Fruit fly (Drosophila melanogaster): Measurements from ENCODE around the gene cyc.

Gene cyc

dm6 chr3L:19817807-19818531 is 2.2 kb upstream of the cyc start, which contains the start of the genes Fibp and Deaf1 (continued):
- TF ChIP-seq Doc2 (GFP tag; IDR thresholded peaks at IDR 0.05), result no peak
- no peak for TF ChIP-seq so (GFP tag; IDR thresholded peaks at IDR 0.05)
- peak; percentile 98 for TF ChIP-seq Ets65A (GFP tag)
- TF ChIP-seq trh (GFP tag; optimal IDR thresholded peaks at IDR 0.05), result peak; percentile 57
- TF ChIP-seq CG13287 (GFP tag; IDR thresholded peaks at IDR 0.05; ENCODE audit: partially characterized antibody), result peak; percentile 94
- TF ChIP-seq btn (GFP tag; optimal IDR thresholded peaks at IDR 0.05), result no peak
- TF ChIP-seq croc (GFP tag; conservative IDR thresholded peaks at IDR 0.05), result no peak; the same call in 2 of the 3 replicates
- no peak for TF ChIP-seq ATbp (GFP tag; optimal IDR thresholded peaks at IDR 0.05)
- peak; percentile 93; the same call in 2 of the 4 replicates for TF ChIP-seq Gug (GFP tag; IDR thresholded peaks at IDR 0.05)
- no peak for TF ChIP-seq bigmax (GFP tag; optimal IDR thresholded peaks at IDR 0.05)
- TF ChIP-seq Atf3 (GFP tag; optimal IDR thresholded peaks at IDR 0.05), result peak; percentile 79
- peak; percentile 42 for TF ChIP-seq kni (GFP tag; optimal IDR thresholded peaks at IDR 0.05)
- TF ChIP-seq chif (GFP tag; optimal IDR thresholded peaks at IDR 0.05), result peak; percentile 75 to 80
- peak; percentile 73 for TF ChIP-seq klu (GFP tag; IDR thresholded peaks at IDR 0.05)
- TF ChIP-seq CG9876 (GFP tag; optimal IDR thresholded peaks at IDR 0.05), result peak; percentile 82
- TF ChIP-seq CTCF (GFP tag; optimal IDR thresholded peaks at IDR 0.05), result no peak
- peak; percentile 80 for TF ChIP-seq CG9817 (tag; optimal IDR thresholded peaks at IDR 0.05)
- peak; percentile 57; the same call in 1 of the 2 replicates for TF ChIP-seq vvl (GFP tag; IDR thresholded peaks at IDR 0.05)
- TF ChIP-seq Hey (tag; optimal IDR thresholded peaks at IDR 0.05), result no peak
- peak; percentile 74 for TF ChIP-seq Dref (GFP tag; IDR thresholded peaks at IDR 0.05)
- TF ChIP-seq twi (tag; optimal IDR thresholded peaks at IDR 0.05), result peak; percentile 64
- peak; percentile 38 for TF ChIP-seq Sry-β (GFP tag; optimal IDR thresholded peaks at IDR 0.05)
- TF ChIP-seq CG12942 (GFP tag; optimal IDR thresholded peaks at IDR 0.05), result peak; percentile 76
- peak; percentile 73 for TF ChIP-seq ERR (GFP tag; optimal IDR thresholded peaks at IDR 0.05)
- peak; percentile 66; the same call in 2 of the 3 replicates for TF ChIP-seq dysf (GFP tag; IDR thresholded peaks at IDR 0.05)
- peak; percentile 62 for TF ChIP-seq ssp (GFP tag; IDR thresholded peaks at IDR 0.05)
- peak; percentile 89 for TF ChIP-seq lilli (GFP tag; optimal IDR thresholded peaks at IDR 0.05)
- TF ChIP-seq YL-1 (GFP tag; optimal IDR thresholded peaks at IDR 0.05), result peak; percentile 53
- TF ChIP-seq danr (GFP tag; IDR thresholded peaks at IDR 0.05), result no peak
- TF ChIP-seq emc (GFP tag; optimal IDR thresholded peaks at IDR 0.05), result peak; percentile 26
- peak; percentile 73 for TF ChIP-seq CG10543 (GFP tag; optimal IDR thresholded peaks at IDR 0.05)
- TF ChIP-seq schlank (tag; optimal IDR thresholded peaks at IDR 0.05), result no peak
- TF ChIP-seq dm (GFP tag; optimal IDR thresholded peaks at IDR 0.05), result peak; percentile 70
- TF ChIP-seq MTF-1 (GFP tag; optimal IDR thresholded peaks at IDR 0.05; ENCODE audit: borderline replicate concordance), result no peak
- peak; percentile 43; the same call in 1 of the 2 replicates for TF ChIP-seq CG32772 (GFP tag; IDR thresholded peaks at IDR 0.05)
- peak; percentile 98 for TF ChIP-seq chinmo (GFP tag; IDR thresholded peaks at IDR 0.05; ENCODE audit: partially characterized antibody)
- peak; percentile 14 for TF ChIP-seq gcm2 (GFP tag; optimal IDR thresholded peaks at IDR 0.05)
- peak; percentile 68 for TF ChIP-seq gfzf (GFP tag; optimal IDR thresholded peaks at IDR 0.05)
- peak; percentile 80 for TF ChIP-seq pnt (GFP tag; optimal IDR thresholded peaks at IDR 0.05)
- TF ChIP-seq sr (GFP tag; IDR thresholded peaks at IDR 0.05), result no peak
- peak; percentile 82 for TF ChIP-seq tx (GFP tag; optimal IDR thresholded peaks at IDR 0.05)
- TF ChIP-seq CG17802 (tag; optimal IDR thresholded peaks at IDR 0.05), result no peak
- peak; percentile 29 for TF ChIP-seq lbe (GFP tag; optimal IDR thresholded peaks at IDR 0.05)
- peak; percentile 85 for TF ChIP-seq Antp (GFP tag; optimal IDR thresholded peaks at IDR 0.05)
- peak; percentile 84 for TF ChIP-seq CG6272 (GFP tag; IDR thresholded peaks at IDR 0.05)
- peak; percentile 72 for TF ChIP-seq CG1233 (GFP tag; optimal IDR thresholded peaks at IDR 0.05)
- TF ChIP-seq Kr (GFP tag; optimal IDR thresholded peaks at IDR 0.05), result no peak
- peak; percentile 74 for TF ChIP-seq Fer3 (tag; optimal IDR thresholded peaks at IDR 0.05)
- peak; percentile 71 for TF ChIP-seq Mes4 (GFP tag; optimal IDR thresholded peaks at IDR 0.05)
- peak; percentile 54 for TF ChIP-seq mirr (GFP tag; optimal IDR thresholded peaks at IDR 0.05)
- 0 out of 2 replicates have a peak, but pooled peaks have one; percentile 45 for TF ChIP-seq CG31224 (GFP tag; IDR thresholded peaks at IDR 0.05)
